Worm (Caenorhabditis elegans) whole organism, mixed stage, embryonic: ENCODE results near the gene F13D11.4.

Experiments used
- drap-1 ChIP-seq: fragments of 200-800 bp; sonication (Bioruptor generic); optimal IDR thresholded peaks from 3 replicates; lab custom pipeline; 2018; ENCODE audit warnings: mild to moderate bottlenecking, missing genetic modification characterization, missing compliant biosample characterization
- flh-1 ChIP-seq: fragments of 200-800 bp; sonication (Bioruptor generic); optimal IDR thresholded peaks from 2 replicates; lab custom pipeline; 2018; ENCODE audit warnings: mild to moderate bottlenecking, missing genetic modification characterization, moderate library complexity, missing compliant biosample characterization
- hlh-1 ChIP-seq: fragments of 150-350 bp; optimal IDR thresholded peaks from 2 replicates; lab custom pipeline; 2014; ENCODE audit warnings: missing biosample characterization, missing genetic modification reagents, missing genetic modification characterization
- lin-13 ChIP-seq: fragments of 150-350 bp; optimal IDR thresholded peaks from 2 replicates; lab custom pipeline; 2014; ENCODE audit warnings: missing biosample characterization, missing genetic modification characterization
- mls-2 ChIP-seq: sonication (generic microtip); optimal IDR thresholded peaks from 2 replicates; lab custom pipeline; 2016; ENCODE audit warnings: mild to moderate bottlenecking, missing genetic modification characterization, moderate library complexity, missing compliant biosample characterization
- nhr-2 ChIP-seq: fragments of 150-350 bp; optimal IDR thresholded peaks from 2 replicates; lab custom pipeline; 2014; ENCODE audit warnings: missing biosample characterization, missing genetic modification characterization
- pha-4 ChIP-seq: fragments of 150-350 bp; optimal IDR thresholded peaks from 2 replicates; lab custom pipeline; 2018; ENCODE audit warnings: missing biosample characterization, missing genetic modification reagents, missing genetic modification characterization
- sptf-1 ChIP-seq: sonication (generic microtip); optimal IDR thresholded peaks from 2 replicates; lab custom pipeline; 2017; ENCODE audit warnings: mild to moderate bottlenecking, missing genetic modification characterization, moderate library complexity, missing compliant biosample characterization
- unc-120 ChIP-seq: sonication (generic microtip); optimal IDR thresholded peaks from 2 replicates; lab custom pipeline; 2017; ENCODE audit warnings: missing genetic modification characterization, missing compliant biosample characterization; ENCODE audit not compliant: poor library complexity, severe bottlenecking

Gene F13D11.4

DNA sequence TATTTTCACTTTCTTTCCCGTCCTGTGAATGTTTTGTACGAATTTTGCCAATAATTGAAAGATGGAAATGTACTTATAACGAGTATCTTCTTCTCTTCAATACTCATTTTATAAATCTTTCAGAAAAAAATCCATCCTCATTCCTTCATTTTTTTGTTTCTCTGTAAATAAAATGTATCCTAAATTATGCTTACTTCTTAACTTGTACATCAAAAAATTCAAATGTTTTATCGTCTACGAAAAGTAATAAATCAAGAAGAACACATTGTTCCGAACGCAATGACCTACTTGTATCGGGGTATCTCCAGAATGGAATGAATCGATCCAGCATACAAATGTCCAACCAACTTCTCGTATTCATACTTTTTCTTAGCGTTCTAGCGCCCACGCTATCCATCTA is 48.4 kb downstream of the F13D11.4 start, which contains the start of gene F46G11.6:
Gene F46G11.6, plus strand, starts transcription at position 301 of the 400 bp plus-strand sequence.
- no peak for TF ChIP-seq flh-1

DNA sequence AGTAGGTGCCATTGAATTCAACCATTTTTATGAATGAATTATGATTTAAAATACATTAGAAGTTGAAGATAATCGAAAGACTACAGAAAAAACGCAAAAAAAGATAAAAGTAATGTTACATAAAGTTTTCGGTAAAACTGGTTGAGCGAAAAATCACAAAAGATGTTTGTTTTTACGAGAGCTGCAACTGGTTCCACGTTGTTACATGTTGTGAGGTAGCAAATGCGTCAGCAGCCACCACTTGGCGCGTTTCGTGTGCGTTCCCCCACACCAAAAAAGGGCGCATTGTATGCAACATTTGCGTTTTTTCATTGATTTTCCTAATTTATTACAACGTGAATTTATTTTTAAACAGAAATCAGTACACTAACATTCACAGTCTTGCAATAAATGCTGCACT is 52.5 kb downstream of the F13D11.4 start, which contains the start of gene gakh-1:
Gene gakh-1, plus strand, starts transcription at position 347 of the 400 bp plus-strand sequence.
- TF ChIP-seq mls-2 (tag; lab: Kevin White, UChicago) (no peak), unc-120 (tag; lab: Kevin White, UChicago) (peak; percentile 44), nhr-2 (no peak), pha-4 (peak; percentile 66), drap-1 (GFP tag; lab: Kevin White, UChicago) (no peak), lin-13 (peak; percentile 54), hlh-1 (tag; lab: Kevin White, UChicago) (peak; percentile 17), sptf-1 (tag; lab: Kevin White, UChicago) (peak; percentile 39)
